Fruit fly (Drosophila melanogaster) S2 (cell line): ENCODE measurements around the gene TyrR.

Source experiments
- CG8478 ChIP-seq: fragments of >200 bp; optimal IDR thresholded peaks from 2 replicates; lab custom pipeline; 2018
- CTCF ChIP-seq, 2 experiments: fragments of >200 bp; optimal IDR thresholded peaks; 2 replicates each; lab custom pipeline; 2018

Gene TyrR

DNA sequence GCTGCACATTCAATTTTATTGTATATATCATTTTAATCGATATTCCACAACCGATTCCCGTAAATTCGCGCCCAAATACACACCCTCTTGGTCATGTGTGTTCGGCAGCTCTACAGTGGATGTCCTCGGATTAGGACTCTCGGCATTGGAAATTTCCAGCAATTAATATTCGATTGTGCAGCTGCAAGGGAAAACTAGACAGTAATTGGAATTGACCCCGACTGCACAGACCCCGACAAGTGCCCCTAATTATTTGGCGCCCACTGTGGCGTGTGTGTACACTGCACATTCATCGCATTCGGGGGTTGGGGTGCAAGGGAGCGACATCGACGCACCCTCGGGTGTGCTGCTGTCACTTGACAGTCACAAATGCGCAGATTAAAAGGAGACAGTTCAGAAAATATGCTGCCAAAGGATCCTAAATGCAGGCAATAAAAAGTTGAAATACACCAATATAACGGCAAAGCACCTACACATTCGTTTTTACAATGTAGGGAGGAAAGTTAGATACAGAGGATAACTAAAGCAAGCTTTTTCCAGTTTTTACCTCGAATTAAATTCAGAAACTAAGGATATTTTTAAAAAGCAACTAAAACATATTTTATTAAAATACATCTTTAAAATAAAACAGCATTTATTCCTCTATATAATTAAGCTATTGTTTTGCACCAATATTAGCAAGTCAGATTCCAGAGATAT, 54.1 kb downstream of the TyrR start:
- TF ChIP-seq CG8478, result no peak
- no peak for TF ChIP-seq CTCF (optimal IDR thresholded peaks at IDR 0.05; lab: Kevin White, UChicago)

DNA sequence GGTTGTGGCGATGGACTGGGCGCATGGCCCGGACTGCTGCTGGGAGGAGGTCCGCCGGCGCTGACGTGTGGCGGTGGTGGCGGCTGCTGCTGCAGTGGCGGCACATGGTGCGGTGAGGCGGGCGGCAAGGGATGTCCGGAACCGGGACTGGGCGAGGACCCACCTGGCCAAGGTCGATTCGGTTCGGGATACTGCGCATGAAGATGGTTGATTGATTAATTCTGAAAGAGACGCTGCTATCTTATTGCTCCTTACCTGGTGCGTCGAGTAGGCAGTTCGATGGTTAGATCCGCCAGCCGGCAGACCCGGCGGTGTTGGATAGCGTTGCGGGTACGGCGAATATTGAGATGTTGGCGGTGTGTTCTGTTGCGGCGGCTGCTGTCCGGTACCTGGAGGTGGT, 55.2 kb downstream of the TyrR start:
- no peak for TF ChIP-seq CG8478
- TF ChIP-seq CTCF (optimal IDR thresholded peaks at IDR 0.05; lab: Kevin White, UChicago), result no peak

DNA sequence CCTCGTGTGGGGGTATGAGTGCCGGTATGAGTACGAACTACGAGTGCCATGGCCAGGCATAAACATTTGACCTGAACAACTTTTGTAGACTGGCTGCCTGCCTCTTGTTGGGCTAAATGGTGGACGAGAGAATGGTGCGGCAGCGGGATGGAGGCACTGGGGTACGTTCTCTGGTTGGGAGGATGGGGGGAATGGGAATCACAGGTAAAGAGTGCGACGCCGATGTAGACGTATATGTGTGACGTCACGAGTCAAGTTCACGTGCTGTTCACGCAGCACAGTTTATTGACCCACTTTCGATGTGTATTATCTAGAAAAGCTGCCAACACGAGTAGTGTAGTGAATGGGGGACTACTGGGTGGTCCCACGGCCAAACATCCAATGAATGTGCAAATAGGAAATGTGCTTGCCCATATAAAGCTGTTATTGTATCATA, 56.0 kb downstream of the TyrR start:
- TF ChIP-seq CTCF (optimal IDR thresholded peaks at IDR 0.05; lab: Kevin White, UChicago) (no peak), CG8478 (no peak)

DNA sequence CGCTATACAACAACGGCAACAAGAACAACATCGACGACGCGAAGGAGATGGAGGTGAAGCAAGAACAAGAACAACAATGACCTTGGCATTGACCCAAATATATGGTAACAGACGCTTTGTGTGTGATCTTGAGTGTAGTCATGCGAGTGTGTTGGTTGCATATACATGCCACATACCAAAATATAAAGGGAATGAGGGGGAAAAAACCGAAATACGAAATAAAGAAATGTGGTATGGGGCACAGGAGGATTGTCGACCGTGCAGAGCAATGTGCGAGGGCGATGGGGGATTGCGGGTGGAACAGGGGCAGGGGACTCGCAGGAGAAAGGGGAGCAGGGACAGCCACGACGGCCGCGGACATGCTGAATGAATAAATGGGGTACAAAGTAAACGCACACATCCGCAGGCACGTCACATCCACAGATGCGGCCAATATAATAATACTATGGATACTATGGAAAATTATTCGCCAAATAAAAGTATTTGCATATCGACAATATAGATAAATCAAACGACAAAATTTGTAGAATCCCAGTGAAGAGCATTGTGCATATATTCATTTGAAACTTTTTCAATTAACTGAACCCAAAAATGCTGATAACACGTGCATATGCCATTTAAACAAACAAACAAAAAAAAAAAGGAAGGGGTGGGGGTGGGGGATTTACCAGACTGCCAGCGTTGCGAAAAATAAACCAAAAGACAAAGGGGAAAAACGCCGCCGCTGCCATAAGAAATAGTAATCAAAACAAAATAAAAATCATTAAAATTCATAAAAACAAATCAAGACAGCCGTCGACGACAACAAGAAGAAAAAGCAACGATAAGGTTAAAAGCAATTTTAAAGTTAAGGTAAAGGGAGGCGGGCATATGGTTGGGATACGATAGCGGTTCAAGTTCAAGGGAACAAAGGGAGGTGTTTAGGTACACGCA, 56.8 kb downstream of the TyrR start:
- TF ChIP-seq CG8478 (no peak), CTCF (optimal IDR thresholded peaks at IDR 0.05; lab: Kevin White, UChicago) (no peak)

DNA sequence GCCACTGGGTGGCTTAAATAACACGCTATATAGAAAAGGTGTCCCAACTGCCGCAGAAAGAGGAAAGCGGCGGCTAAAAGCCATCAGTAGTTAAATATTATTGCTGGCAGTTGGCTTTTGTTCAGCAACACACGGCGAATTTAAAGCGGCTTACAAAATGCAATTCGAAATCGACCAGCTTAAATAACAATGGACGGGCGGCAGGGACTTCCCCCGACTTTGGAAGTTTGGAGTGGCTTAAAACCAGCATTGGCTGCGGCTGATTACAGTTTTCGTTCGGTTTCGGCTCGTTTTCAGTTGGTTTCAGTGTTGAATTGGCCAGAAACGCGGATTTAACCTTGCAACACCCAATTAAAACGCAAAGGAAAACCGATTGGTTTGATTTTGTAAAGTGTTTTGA, 57.8 kb downstream of the TyrR start:
- TF ChIP-seq CG8478 (no peak), CTCF (optimal IDR thresholded peaks at IDR 0.05; lab: Kevin White, UChicago) (no peak)

DNA sequence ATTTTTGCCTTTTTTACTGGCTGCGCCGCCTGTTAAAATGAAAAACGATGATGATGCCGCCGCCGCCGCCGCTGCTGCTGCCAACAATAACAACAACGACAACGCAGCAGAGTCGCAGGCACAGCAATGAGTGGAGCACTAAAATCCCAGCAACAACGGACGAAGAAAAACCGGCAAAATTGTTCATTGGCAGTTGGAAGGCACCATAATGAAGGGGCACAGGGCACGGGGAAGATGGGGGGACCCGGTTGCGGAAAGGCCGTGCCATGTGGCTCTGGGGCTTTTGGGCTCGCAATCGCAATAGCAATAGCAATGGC, 58.5 kb downstream of the TyrR start:
- TF ChIP-seq CG8478 (no peak), CTCF (optimal IDR thresholded peaks at IDR 0.05; lab: Kevin White, UChicago) (no peak)

DNA sequence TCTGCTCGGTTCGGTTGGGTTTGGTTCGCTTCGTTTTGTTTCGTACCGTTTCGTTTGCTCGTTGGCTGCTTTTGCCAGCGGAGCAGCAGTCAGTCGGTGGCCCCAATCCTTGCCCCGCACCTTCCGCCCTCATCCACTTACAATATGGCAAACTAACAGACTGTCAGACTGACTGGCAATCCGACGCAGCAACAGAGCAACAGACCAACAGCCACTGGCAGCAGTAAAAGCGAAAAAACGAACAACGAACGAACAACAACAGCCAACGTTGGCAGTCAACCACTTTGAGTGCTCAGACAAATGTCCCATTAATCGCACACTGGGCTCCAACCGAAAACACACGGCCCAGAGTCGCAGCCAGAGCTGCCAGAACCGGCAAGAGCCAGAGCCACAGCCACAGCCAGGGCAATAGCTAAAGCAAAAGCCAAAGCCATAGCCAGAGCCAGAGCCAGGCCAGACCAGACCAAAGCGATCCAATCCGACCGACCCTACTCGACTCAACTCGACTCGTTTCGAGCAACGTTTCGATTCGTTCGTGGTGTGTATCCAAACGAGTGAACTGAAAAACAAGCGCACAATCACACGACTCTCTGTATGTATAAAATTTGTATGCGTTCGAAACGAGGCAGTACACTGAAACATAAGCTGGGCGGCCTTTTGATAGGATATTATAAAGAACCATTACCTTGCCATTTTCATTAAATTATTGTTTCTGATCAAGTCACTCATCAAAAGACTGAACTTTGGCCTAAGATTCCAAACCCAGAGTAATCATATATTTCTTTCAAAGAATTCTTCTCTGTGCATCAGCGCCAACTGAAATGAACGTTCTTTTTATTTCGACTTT, 59.1 kb downstream of the TyrR start:
- TF ChIP-seq CG8478 (no peak), CTCF (optimal IDR thresholded peaks at IDR 0.05; lab: Kevin White, UChicago) (no peak)

DNA sequence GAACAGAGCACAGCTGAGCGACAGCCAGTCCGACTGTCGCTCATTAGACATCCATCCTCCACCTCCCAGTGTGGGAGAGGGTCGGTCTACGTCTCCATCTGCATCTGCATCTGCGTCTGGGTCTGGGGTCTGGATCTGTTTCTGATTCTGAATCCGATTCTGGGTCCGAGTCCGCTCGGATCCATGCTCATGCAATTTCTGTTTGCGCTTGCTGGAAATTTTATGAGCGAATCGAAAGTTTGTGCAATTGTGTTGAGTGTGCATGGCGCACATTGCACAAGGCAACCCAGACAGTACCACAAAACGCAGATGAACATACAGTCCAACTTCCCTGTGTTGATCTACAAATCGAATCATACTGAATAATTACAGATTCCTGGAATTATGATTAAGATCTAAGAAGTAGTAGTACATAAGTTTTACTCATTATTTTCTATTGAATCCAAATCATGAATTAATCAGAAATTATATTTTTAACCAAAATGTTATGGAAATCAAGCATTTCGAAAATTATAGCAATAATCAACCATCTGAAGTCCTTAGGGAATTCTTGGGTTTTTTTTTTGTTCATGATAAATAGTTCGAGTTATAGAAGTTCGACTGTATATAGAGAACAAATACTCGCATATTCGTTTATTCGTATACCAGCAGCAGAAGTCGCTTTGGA, 59.8 kb downstream of the TyrR start:
- TF ChIP-seq CTCF (optimal IDR thresholded peaks at IDR 0.05; lab: Kevin White, UChicago) (no peak), CG8478 (no peak)

DNA sequence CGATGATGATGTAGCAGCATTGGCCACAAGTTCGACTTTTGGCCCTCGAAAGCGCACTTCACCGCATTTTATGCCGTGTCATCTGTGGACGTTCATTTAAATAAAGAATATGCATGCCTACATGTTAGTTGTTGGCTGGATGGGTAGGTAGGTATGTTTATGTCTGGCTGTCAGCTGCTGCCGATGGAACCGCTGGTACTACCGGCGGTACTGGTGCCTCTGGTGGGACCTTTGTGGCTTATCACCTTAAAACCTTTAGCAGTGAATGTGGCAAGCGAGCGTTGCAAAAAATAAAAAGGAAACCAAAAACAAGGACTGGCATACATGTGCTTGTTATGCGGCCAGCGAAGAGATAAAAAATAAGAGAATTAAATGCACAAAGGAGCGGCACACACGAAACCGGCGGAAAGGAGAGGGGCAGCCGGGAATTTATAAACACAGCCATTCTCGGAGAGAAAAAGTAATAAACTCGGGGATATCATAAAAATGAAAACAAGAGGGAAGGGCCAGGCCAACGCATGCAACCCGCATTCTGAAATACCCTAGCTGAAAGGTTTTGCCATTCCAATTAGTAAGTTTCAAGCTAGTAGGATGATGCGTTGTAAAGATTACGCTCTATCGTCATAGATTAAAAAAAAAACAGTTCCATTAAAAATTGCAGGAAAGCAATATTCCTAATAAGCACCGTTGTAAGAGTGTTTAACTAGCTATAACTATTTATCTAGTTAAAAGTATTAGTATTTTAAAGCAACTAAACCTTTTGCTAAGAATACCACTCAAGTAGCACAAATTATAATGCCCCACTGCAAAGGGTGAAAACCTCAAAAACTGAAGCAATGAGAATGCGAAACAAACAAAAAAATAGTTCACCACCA, 60.8 kb downstream of the TyrR start:
- TF ChIP-seq CTCF (optimal IDR thresholded peaks at IDR 0.05; lab: Kevin White, UChicago), result no peak
- no peak for TF ChIP-seq CG8478

DNA sequence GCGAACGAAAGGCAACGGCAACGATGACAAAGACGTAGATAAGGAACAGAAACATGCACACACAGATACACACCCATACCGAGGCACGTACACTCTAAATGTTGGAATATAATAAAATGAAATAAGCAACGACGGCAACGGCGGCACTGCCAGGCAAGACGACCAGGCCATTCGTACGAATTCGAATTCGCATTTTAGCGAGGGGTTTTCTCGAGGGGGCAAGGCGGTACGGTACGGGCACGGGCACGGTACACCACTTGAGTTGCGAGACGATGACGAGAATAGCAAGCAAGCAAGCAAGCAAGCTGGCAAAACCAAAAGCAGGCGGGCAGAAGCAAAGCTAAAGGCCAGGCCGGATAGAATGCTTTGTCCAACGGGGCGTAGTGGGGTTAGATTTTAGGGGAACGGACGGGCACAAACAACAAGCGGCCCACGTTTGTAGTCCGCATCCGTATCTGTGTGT, 61.8 kb downstream of the TyrR start:
- TF ChIP-seq CTCF (optimal IDR thresholded peaks at IDR 0.05; lab: Kevin White, UChicago), result no peak
- TF ChIP-seq CG8478, result no peak

DNA sequence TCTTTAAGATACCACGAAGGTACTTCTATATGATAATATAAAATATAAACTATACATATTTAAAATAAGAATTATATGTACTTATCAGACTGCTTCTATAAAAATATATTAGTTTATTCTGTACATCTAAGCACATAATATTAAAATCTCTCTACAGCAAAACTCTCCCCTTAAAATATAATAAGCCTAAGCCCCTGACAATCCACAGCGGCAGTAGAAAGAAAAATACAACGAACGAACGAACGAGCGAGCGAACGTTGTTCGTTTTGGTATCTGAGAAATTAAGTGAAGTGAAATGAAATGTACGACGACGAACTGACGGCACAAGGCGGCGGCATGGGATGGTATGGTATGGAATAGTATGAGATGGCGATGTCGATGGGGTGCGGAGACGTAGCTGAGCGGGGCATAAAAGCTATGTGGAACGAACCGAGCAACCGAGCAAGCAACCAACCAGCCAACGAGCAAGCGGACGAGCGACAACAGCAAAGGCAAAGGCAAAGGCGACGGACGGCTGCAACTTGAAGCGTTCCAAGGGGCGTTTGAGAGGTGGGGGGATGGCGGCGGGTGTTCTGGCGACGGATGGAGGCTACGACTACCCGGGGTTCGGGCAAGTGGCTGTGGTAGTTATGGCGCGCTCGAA, 62.4 kb downstream of the TyrR start:
- no peak for TF ChIP-seq CTCF (optimal IDR thresholded peaks at IDR 0.05; lab: Kevin White, UChicago)
- no peak for TF ChIP-seq CG8478
